Worm (Caenorhabditis elegans): Measurements from ENCODE around the gene C01G10.9.

Gene C01G10.9

DNA sequence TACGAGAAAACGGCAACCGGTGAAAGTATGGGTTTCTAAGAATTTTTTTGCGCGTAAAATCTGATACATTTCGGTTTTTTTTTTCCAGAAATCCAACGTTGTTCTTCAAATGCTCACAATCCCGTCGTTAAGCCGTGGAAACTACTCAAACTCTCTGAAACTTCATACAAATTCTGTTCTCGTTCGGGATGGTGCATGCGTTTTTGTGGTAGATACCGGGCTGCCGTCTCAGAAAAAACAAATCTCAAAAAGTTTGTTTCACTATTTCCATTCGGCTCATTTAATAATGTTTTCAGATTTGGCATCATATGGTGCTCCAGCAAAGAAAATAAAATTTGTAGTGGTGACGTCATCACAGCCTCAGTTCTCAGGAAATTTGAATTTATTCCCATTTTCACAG is 27.6 kb upstream of the C01G10.9 start:
- no peak for TF ChIP-seq pag-3 (tag; optimal IDR thresholded peaks at IDR 0.05; ENCODE audit: borderline replicate concordance)
- no peak for TF ChIP-seq pha-2 (tag; optimal IDR thresholded peaks at IDR 0.05)
- no peak for TF ChIP-seq C38D4.7 (GFP tag; optimal IDR thresholded peaks at IDR 0.05)

DNA sequence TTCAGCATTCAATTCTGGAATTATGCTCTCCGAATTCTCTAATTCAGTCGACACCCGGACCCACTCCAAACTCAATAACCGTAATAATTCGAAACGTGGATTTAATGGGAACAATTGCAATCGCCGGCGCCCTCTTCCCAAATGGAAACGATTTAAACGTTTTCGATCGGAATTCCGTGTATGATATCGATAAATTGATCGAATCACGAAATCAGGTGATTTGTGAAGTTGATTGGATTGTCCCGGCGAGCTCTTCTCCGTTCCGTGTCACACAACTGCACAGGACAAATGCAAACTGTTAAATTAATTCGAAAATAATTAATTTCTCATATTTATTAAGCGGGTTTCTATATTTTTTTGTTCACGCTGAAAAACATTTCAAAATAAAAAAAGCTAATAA is 26.5 kb upstream of the C01G10.9 start, which contains the start of gene C25D7.16:
Gene C25D7.16 (plus strand): TSS at position 301 of the 400 bp plus-strand sequence.
- no peak for TF ChIP-seq ttx-3 (tag; optimal IDR thresholded peaks at IDR 0.05)
- TF ChIP-seq npax-4 (tag; optimal IDR thresholded peaks at IDR 0.05) = no peak
- TF ChIP-seq ahr-1 (tag; optimal IDR thresholded peaks at IDR 0.05) = no peak
- no peak for TF ChIP-seq T23F11.4 (GFP tag; optimal IDR thresholded peaks at IDR 0.05)
- TF ChIP-seq ceh-24 (tag; optimal IDR thresholded peaks at IDR 0.05) = no peak
- no peak for TF ChIP-seq hlh-15 (tag; optimal IDR thresholded peaks at IDR 0.05)
- TF ChIP-seq nfya-1 (tag; optimal IDR thresholded peaks at IDR 0.05) = no peak
- no peak for TF ChIP-seq gmeb-2 (tag; optimal IDR thresholded peaks at IDR 0.05)
- no peak for TF ChIP-seq hlh-13 (GFP tag; optimal IDR thresholded peaks at IDR 0.05)
- TF ChIP-seq ceh-14 (tag; optimal IDR thresholded peaks at IDR 0.05) = no peak
- no peak for TF ChIP-seq pros-1 (tag; optimal IDR thresholded peaks at IDR 0.05)
- no peak for TF ChIP-seq fax-1 (tag; optimal IDR thresholded peaks at IDR 0.05)
- no peak for TF ChIP-seq eyg-1 (tag; optimal IDR thresholded peaks at IDR 0.05)
- no peak for TF ChIP-seq unc-55 (GFP tag; optimal IDR thresholded peaks at IDR 0.05)
- TF ChIP-seq Y22D7AL.16 (tag; optimal IDR thresholded peaks at IDR 0.05) = no peak
- TF ChIP-seq che-1 (tag; optimal IDR thresholded peaks at IDR 0.05) = no peak
- TF ChIP-seq ceh-34 (tag; optimal IDR thresholded peaks at IDR 0.05) = no peak

DNA sequence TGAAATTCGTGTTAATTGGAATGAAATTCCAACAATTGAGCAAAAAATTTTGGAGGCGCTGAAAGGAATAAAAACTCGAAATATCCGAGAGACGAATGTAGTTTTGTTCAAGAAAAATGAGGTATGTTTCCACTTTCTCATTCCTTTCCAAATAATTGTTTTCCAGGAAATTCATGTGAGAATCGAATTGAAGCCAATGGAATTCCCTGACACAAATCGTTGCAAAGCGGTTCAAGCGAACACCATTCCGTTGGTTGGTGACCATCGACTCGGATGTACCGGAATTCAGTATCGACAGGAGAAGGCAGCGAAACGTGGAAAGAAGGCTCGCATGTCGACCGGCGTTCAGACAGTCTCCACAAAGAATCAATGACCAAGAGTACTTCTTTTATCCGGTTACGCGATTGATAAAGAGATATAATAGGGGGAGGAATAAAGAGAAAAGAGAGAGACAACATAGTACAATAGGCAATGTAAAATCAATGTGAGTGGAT is 25.9 kb upstream of the C01G10.9 start:
- TF ChIP-seq ref-2 (tag; optimal IDR thresholded peaks at IDR 0.05) = no peak

DNA sequence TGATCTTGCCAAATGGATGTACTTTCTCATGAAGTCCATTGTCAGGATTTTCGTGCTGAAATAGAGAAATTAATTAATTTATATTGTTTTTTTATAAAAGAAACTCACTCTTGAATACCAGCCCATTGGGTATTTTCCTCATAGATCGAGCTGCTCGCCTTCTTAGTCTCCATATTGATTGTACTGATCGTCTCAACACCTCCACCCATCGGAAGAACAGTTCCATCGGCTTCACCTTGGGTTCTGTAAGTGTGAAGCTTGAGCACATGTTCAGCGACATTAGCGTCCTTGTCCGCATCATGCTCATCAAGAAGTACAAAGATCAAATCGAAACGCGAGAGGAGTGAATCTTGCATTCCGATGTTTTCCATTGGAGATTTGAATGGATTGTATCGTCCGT is 24.6 kb upstream of the C01G10.9 start:
- TF ChIP-seq pax-1 (tag; optimal IDR thresholded peaks at IDR 0.05) (no peak), Y22D7AL.16 (tag; optimal IDR thresholded peaks at IDR 0.05) (no peak), pag-3 (tag; optimal IDR thresholded peaks at IDR 0.05; ENCODE audit: borderline replicate concordance) (no peak), dve-1 (tag; optimal IDR thresholded peaks at IDR 0.05) (no peak), ceh-22 (tag; optimal IDR thresholded peaks at IDR 0.05) (no peak), ttx-3 (tag; optimal IDR thresholded peaks at IDR 0.05) (no peak), ceh-2 (tag; optimal IDR thresholded peaks at IDR 0.05) (no peak), odd-2 (tag; optimal IDR thresholded peaks at IDR 0.05) (no peak), ceh-9 (tag; optimal IDR thresholded peaks at IDR 0.05) (no peak)

DNA sequence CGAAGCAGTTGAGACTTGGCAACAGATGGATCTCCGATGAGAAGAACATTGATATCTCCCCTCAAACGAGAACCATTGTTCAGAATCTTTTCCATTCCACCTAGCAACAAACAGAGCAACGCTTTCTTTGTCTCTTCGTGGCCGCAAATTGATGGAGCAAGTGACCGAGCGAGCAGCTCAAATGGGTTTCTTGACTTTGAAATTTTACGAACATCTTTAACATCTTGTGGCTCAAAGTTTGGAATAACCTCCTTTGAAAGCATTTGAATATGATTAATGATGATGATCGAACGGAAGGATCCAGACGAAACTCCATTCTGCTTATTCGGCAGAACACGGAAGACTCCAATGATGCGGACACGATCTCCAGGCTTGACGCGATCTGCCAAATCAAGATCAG is 23.9 kb upstream of the C01G10.9 start:
- TF ChIP-seq tbx-2 (tag; optimal IDR thresholded peaks at IDR 0.05) (no peak), ceh-24 (tag; optimal IDR thresholded peaks at IDR 0.05) (no peak), pha-2 (tag; optimal IDR thresholded peaks at IDR 0.05) (no peak), ztf-16 (tag; optimal IDR thresholded peaks at IDR 0.05) (no peak), nhr-232 (tag; optimal IDR thresholded peaks at IDR 0.05) (no peak), ceh-34 (tag; optimal IDR thresholded peaks at IDR 0.05) (no peak), unc-3 (GFP tag; conservative IDR thresholded peaks at IDR 0.05) (no peak), unc-3 (tag; optimal IDR thresholded peaks at IDR 0.05) (no peak), pat-9 (tag; optimal IDR thresholded peaks at IDR 0.05) (no peak), mec-3 (tag; optimal IDR thresholded peaks at IDR 0.05; ENCODE audit: borderline replicate concordance) (no peak)

DNA sequence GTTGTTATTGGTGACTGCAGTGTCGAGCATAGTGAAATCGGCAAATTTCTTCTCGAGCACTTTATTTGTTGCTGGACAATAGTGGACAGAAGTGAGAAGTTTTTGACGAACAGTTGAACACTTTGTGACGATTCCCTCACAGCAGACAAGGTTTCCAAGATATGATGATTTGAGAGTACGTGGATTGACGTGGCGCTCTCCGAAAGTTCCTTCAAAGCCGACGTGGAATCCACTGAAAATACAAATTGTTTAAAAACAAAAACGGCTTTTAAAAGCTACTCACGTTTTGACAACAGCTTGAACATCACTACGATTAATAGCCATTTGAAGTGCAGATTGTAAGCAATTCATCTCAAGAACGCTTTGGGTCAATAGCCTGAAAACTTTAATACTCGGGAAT is 23.4 kb upstream of the C01G10.9 start:
- TF ChIP-seq dmd-4 (tag; optimal IDR thresholded peaks at IDR 0.05; ENCODE audit: borderline replicate concordance) (no peak), ceh-6 (GFP tag; optimal IDR thresholded peaks at IDR 0.05) (no peak), unc-86 (tag; optimal IDR thresholded peaks at IDR 0.05) (no peak)

Measured in whole organism, late embryonic.